Worm (Caenorhabditis elegans): ENCODE measurements around the gene T13A10.1.

The T13A10.1 gene

DNA sequence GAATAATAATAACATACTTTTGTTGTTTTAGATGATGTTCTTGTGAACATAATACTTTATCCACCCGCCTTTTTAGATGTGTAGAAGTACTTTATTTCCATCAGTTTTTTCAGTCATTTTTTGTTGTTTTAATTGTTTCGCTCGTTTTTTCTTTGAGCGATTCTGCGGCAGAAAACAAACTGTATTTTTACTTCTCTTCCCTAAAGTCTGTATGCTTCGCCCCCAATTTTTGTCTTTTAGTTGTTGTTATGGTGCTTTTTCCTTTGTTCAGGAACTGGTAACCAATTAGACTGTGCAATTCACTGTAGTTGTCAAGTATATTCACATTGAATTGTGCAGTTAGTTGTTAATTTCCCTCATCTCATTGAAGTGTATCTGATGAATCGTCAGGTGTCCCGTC lies 49.9 kb downstream of the T13A10.1 start:
- TF ChIP-seq ama-1 (optimal IDR thresholded peaks at IDR 0.05) (no peak), mdl-1 (tag; optimal IDR thresholded peaks at IDR 0.05) (no peak), alr-1 (tag; optimal IDR thresholded peaks at IDR 0.05) (no peak), sma-3 (GFP tag; optimal IDR thresholded peaks at IDR 0.05) (no peak), ztf-4 (tag; optimal IDR thresholded peaks at IDR 0.05) (no peak), lin-13 (GFP tag; optimal IDR thresholded peaks at IDR 0.05) (no peak), dmd-4 (tag; optimal IDR thresholded peaks at IDR 0.05) (no peak), ceh-82 (tag; optimal IDR thresholded peaks at IDR 0.05) (no peak), nhr-6 (tag; optimal IDR thresholded peaks at IDR 0.05) (no peak), peb-1 (tag; optimal IDR thresholded peaks at IDR 0.05) (no peak), nhr-10 (tag; optimal IDR thresholded peaks at IDR 0.05) (no peak), crh-2 (tag; optimal IDR thresholded peaks at IDR 0.05) (no peak), mbf-1 (tag; optimal IDR thresholded peaks at IDR 0.05) (no peak), blmp-1 (tag; optimal IDR thresholded peaks at IDR 0.05; ENCODE audit: insufficient read depth) (no peak), unc-62 (GFP tag; optimal IDR thresholded peaks at IDR 0.05) (no peak), sem-4 (tag; optimal IDR thresholded peaks at IDR 0.05) (no peak), skn-1 (tag; optimal IDR thresholded peaks at IDR 0.05) (no peak), lin-39 (tag; optimal IDR thresholded peaks at IDR 0.05) (no peak)

DNA sequence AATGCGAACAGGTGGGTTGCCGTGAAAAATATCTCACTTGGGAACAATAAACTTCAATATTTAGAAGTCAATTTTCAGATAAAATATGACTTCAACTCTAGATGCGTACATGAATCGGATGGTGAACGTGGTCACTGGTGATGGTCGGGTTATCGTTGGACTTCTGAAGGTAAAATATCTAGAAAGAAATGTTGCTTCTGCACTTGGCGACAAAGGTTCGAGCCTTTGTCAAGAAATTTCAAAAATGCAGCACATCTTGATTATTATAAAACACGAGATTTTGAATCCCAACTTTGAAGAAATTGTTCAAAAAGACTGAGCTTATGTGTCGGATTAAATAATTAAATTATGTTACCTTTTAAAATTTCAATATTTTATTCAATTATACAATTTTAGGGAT lies 50.6 kb downstream of the T13A10.1 start, which contains the start of gene lsm-8:
Gene lsm-8 (plus strand): TSS at position 79 of the 400 bp plus-strand sequence.
- TF ChIP-seq ZK546.5 (tag; optimal IDR thresholded peaks at IDR 0.05) (no peak), ztf-4 (tag; optimal IDR thresholded peaks at IDR 0.05) (no peak), dmd-4 (tag; optimal IDR thresholded peaks at IDR 0.05) (no peak), ztf-11 (tag; optimal IDR thresholded peaks at IDR 0.05) (no peak), skn-1 (tag; optimal IDR thresholded peaks at IDR 0.05) (no peak), nhr-237 (tag; optimal IDR thresholded peaks at IDR 0.05) (no peak), unc-39 (tag; optimal IDR thresholded peaks at IDR 0.05) (no peak), gmeb-1 (tag; optimal IDR thresholded peaks at IDR 0.05) (no peak), nhr-129 (tag; optimal IDR thresholded peaks at IDR 0.05) (no peak), nhr-25 (tag; optimal IDR thresholded peaks at IDR 0.05) (no peak), fos-1 (tag; optimal IDR thresholded peaks at IDR 0.05) (no peak), nhr-77 (tag; optimal IDR thresholded peaks at IDR 0.05) (no peak), mbf-1 (tag; optimal IDR thresholded peaks at IDR 0.05) (no peak), sma-9 (GFP tag; optimal IDR thresholded peaks at IDR 0.05) (no peak), sma-9 (tag; optimal IDR thresholded peaks at IDR 0.05) (no peak), C34F6.9 (tag; optimal IDR thresholded peaks at IDR 0.05) (no peak), aly-2 (tag; optimal IDR thresholded peaks at IDR 0.05) (no peak), lin-11 (tag; optimal IDR thresholded peaks at IDR 0.05) (no peak), ceh-16 (tag; optimal IDR thresholded peaks at IDR 0.05) (no peak), lsy-2 (tag; optimal IDR thresholded peaks at IDR 0.05) (no peak), crh-2 (tag; optimal IDR thresholded peaks at IDR 0.05) (no peak)

All from whole organism, L2 larva.